Worm (Caenorhabditis elegans) whole organism, midembryonic: ENCODE results near the gene rme-6.

Source experiments
- T22C8.4 ChIP-seq: fragments of 200-800 bp; sonication (Bioruptor generic); IDR thresholded peaks from 2 replicates; pipeline ENCODE4 v1.3.6; 2022; ENCODE audit warnings: missing genetic modification characterization, missing compliant biosample characterization
- cog-1 ChIP-seq: sonication (generic microtip); optimal IDR thresholded peaks from 2 replicates; lab custom pipeline; 2016; ENCODE audit warnings: missing genetic modification characterization, missing compliant biosample characterization
- flt-1 ChIP-seq: fragments of 200-800 bp; sonication (Bioruptor generic); IDR thresholded peaks from 2 replicates; pipeline ENCODE4 v1.3.6; 2022; ENCODE audit warnings: missing genetic modification characterization, missing compliant biosample characterization
- klf-2 ChIP-seq: fragments of 200-800 bp; sonication (Bioruptor generic); conservative IDR thresholded peaks from 2 replicates; pipeline ENCODE4 v1.3.6; 2022; ENCODE audit warnings: missing genetic modification reagents, missing genetic modification characterization, missing compliant biosample characterization
- med-1 ChIP-seq: sonication (generic microtip); optimal IDR thresholded peaks from 2 replicates; lab custom pipeline; 2017; ENCODE audit warnings: missing genetic modification characterization, mild to moderate bottlenecking, missing compliant biosample characterization, antibody characterized with exemption, missing genetic modification reagents; ENCODE audit not compliant: insufficient read depth
- ref-1 ChIP-seq: fragments of 200-800 bp; sonication (Bioruptor generic); conservative IDR thresholded peaks from 2 replicates; pipeline ENCODE4 v1.3.6; 2022; ENCODE audit warnings: missing genetic modification reagents, missing genetic modification characterization, missing compliant biosample characterization
- tab-1 ChIP-seq: fragments of 200-800 bp; sonication (Bioruptor generic); IDR thresholded peaks from 2 replicates; pipeline ENCODE4 v1.3.6; 2022; ENCODE audit warnings: missing genetic modification characterization, missing compliant biosample characterization
- ztf-23 ChIP-seq: fragments of 200-800 bp; sonication (Bioruptor generic); IDR thresholded peaks from 2 replicates; pipeline ENCODE4 v1.3.6; 2022; ENCODE audit warnings: missing genetic modification reagents, missing genetic modification characterization, missing compliant biosample characterization
- ztf-29 ChIP-seq: fragments of 200-800 bp; sonication (Bioruptor generic); IDR thresholded peaks from 2 replicates; pipeline ENCODE4 v1.3.6; 2022; ENCODE audit warnings: missing genetic modification reagents, missing genetic modification characterization, missing compliant biosample characterization

Gene rme-6

ce11 chrX:1094332-1094731 lies 2.6 kb upstream of the rme-6 start:
- TF ChIP-seq tab-1 (GFP tag; lab: Robert Waterston, UW) (no peak), ztf-29 (no peak), ref-1 (GFP tag; lab: Robert Waterston, UW) (no peak), ztf-23 (GFP tag; lab: Robert Waterston, UW) (no peak), klf-2 (GFP tag; lab: Robert Waterston, UW) (no peak), med-1 (GFP tag; lab: Kevin White, UChicago) (no peak), T22C8.4 (no peak), cog-1 (tag; lab: Kevin White, UChicago) (no peak), flt-1 (GFP tag; lab: Robert Waterston, UW) (no peak)

- TF ChIP-seq ztf-29 (no peak), ref-1 (GFP tag; lab: Robert Waterston, UW) (no peak), cog-1 (tag; lab: Kevin White, UChicago) (peak; percentile 54), tab-1 (GFP tag; lab: Robert Waterston, UW) (no peak), klf-2 (GFP tag; lab: Robert Waterston, UW) (no peak), T22C8.4 (peak; percentile 76), flt-1 (GFP tag; lab: Robert Waterston, UW) (peak; percentile 67; the same call in 1 of the 2 replicates), med-1 (GFP tag; lab: Kevin White, UChicago) (no peak), ztf-23 (GFP tag; lab: Robert Waterston, UW) (0 out of 2 replicates have a peak, but pooled peaks have one; percentile 38)
Measured at ce11 chrX:1103702-1104262, 6.8 kb downstream of the rme-6 start, which contains the start of gene ife-4. ife-4 (plus strand) TSS chrX:1104212.

- TF ChIP-seq med-1 (GFP tag; lab: Kevin White, UChicago) = no peak
Measured at ce11 chrX:1107758-1108157, 10.8 kb downstream of the rme-6 start, which contains the start of gene C05D9.4. C05D9.4 (plus strand) TSS chrX:1108058.

ce11 chrX:1108874-1109273 lies 11.9 kb downstream of the rme-6 start:
- no peak for TF ChIP-seq cog-1 (tag; lab: Kevin White, UChicago)
- TF ChIP-seq klf-2 (GFP tag; lab: Robert Waterston, UW) = no peak

ce11 chrX:1110723-1111122 lies 13.8 kb downstream of the rme-6 start:
- TF ChIP-seq ztf-23 (GFP tag; lab: Robert Waterston, UW) = no peak
- TF ChIP-seq tab-1 (GFP tag; lab: Robert Waterston, UW) = no peak
- TF ChIP-seq cog-1 (tag; lab: Kevin White, UChicago) = no peak
- no peak for TF ChIP-seq ref-1 (GFP tag; lab: Robert Waterston, UW)
- no peak for TF ChIP-seq med-1 (GFP tag; lab: Kevin White, UChicago)
- no peak for TF ChIP-seq T22C8.4
- TF ChIP-seq ztf-29 = no peak
- TF ChIP-seq flt-1 (GFP tag; lab: Robert Waterston, UW) = no peak
- TF ChIP-seq klf-2 (GFP tag; lab: Robert Waterston, UW) = no peak

ce11 chrX:1111603-1112002 lies 14.7 kb downstream of the rme-6 start, which contains the start of gene C05D9.3:
C05D9.3 (plus strand) TSS chrX:1111903.
- no peak for TF ChIP-seq flt-1 (GFP tag; lab: Robert Waterston, UW)
- TF ChIP-seq ref-1 (GFP tag; lab: Robert Waterston, UW) = no peak
- TF ChIP-seq ztf-29 = no peak
- no peak for TF ChIP-seq cog-1 (tag; lab: Kevin White, UChicago)
- TF ChIP-seq ztf-23 (GFP tag; lab: Robert Waterston, UW) = no peak

- no peak for TF ChIP-seq flt-1 (GFP tag; lab: Robert Waterston, UW)
- no peak for TF ChIP-seq ztf-29
- TF ChIP-seq cog-1 (tag; lab: Kevin White, UChicago) = no peak
- no peak for TF ChIP-seq tab-1 (GFP tag; lab: Robert Waterston, UW)
- TF ChIP-seq T22C8.4 = no peak
- no peak for TF ChIP-seq klf-2 (GFP tag; lab: Robert Waterston, UW)
- TF ChIP-seq med-1 (GFP tag; lab: Kevin White, UChicago) = no peak
- no peak for TF ChIP-seq ztf-23 (GFP tag; lab: Robert Waterston, UW)
- TF ChIP-seq ref-1 (GFP tag; lab: Robert Waterston, UW) = no peak
Measured at ce11 chrX:1115207-1115606, 18.3 kb downstream of the rme-6 start.

ce11 chrX:1117252-1117651 lies 20.3 kb downstream of the rme-6 start:
- TF ChIP-seq flt-1 (GFP tag; lab: Robert Waterston, UW) (no peak), tab-1 (GFP tag; lab: Robert Waterston, UW) (no peak), klf-2 (GFP tag; lab: Robert Waterston, UW) (no peak), med-1 (GFP tag; lab: Kevin White, UChicago) (no peak), T22C8.4 (no peak)

- TF ChIP-seq ztf-29 (no peak), T22C8.4 (no peak), ref-1 (GFP tag; lab: Robert Waterston, UW) (no peak), ztf-23 (GFP tag; lab: Robert Waterston, UW) (no peak), flt-1 (GFP tag; lab: Robert Waterston, UW) (no peak), cog-1 (tag; lab: Kevin White, UChicago) (no peak), med-1 (GFP tag; lab: Kevin White, UChicago) (no peak), tab-1 (GFP tag; lab: Robert Waterston, UW) (no peak), klf-2 (GFP tag; lab: Robert Waterston, UW) (no peak)
Measured at ce11 chrX:1119305-1119704, 22.4 kb downstream of the rme-6 start, which contains the start of gene C05D9.7. C05D9.7 (minus strand) TSS chrX:1119405.

- TF ChIP-seq tab-1 (GFP tag; lab: Robert Waterston, UW) = no peak
- 0 out of 2 replicates have a peak, but pooled peaks have one; percentile 54 for TF ChIP-seq flt-1 (GFP tag; lab: Robert Waterston, UW)
- peak; percentile 52 for TF ChIP-seq T22C8.4
- no peak for TF ChIP-seq ztf-23 (GFP tag; lab: Robert Waterston, UW)
- no peak for TF ChIP-seq ztf-29
- peak; percentile 80 for TF ChIP-seq cog-1 (tag; lab: Kevin White, UChicago)
- no peak for TF ChIP-seq med-1 (GFP tag; lab: Kevin White, UChicago)
- no peak for TF ChIP-seq klf-2 (GFP tag; lab: Robert Waterston, UW)
- no peak for TF ChIP-seq ref-1 (GFP tag; lab: Robert Waterston, UW)
Measured at ce11 chrX:1120326-1120725, 23.4 kb downstream of the rme-6 start.
